Fruit fly (Drosophila melanogaster): ENCODE data around the gene CG9747.

DNA sequence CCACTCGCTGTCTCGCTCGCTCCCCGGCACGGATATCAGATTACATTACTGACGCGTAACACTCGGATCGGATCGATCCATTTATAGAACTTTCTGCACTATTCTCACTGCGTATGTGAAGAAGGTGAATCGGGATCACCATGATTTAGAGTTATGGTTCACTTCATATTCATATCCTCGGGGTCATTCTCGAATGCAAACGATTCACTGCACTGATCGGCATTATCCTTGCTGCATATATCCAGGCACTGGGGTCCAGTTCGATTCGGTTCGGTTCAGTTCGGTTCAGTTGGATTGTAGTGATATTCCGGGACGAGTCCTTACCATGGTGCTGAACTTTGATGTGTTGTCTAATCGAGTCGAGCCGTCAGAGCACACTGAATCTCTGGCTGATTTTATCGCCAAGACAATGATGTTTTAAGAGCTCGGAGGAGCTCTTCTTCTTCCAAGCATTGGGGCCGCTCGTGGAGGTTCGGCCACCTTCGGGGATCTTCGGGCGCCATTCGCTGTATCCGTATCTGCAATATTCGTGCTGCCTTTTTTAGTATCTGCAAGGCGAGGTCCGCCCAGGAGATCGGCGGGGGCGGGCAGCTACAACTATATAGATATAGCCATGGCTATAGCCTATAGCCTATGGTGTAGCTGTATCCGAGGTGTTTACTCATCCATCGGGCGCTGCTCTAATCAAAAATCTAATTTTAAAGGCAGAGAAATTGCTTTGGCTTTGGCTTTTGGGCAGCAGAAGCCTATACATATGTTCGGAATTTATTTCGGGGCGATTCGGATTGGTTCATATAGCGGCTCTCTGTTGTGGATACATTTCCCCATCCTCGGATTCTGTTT lies 16.7 kb downstream of the CG9747 start, which contains the start of gene Mlc2:
- no peak for TF ChIP-seq Ets96B (tag; optimal IDR thresholded peaks at IDR 0.05)
- TF ChIP-seq CG8119 (GFP tag; IDR thresholded peaks at IDR 0.05) = no peak
- no peak for TF ChIP-seq Hr39 (GFP tag; optimal IDR thresholded peaks at IDR 0.05)
- no peak for TF ChIP-seq CG15336 (GFP tag; IDR thresholded peaks at IDR 0.05)
- TF ChIP-seq fd59A (GFP tag; optimal IDR thresholded peaks at IDR 0.05) = no peak
- TF ChIP-seq CG9139 (GFP tag; optimal IDR thresholded peaks at IDR 0.05) = no peak
- TF ChIP-seq svp (GFP tag) = no peak
- TF ChIP-seq Eip78C (GFP tag) = no peak
- no peak for TF ChIP-seq Sox15 (GFP tag; optimal IDR thresholded peaks at IDR 0.05)
- TF ChIP-seq CG3919 (GFP tag; optimal IDR thresholded peaks at IDR 0.05) = no peak
- TF ChIP-seq Eip93F (GFP tag; optimal IDR thresholded peaks at IDR 0.05) = no peak
- TF ChIP-seq Sox102F (GFP tag; optimal IDR thresholded peaks at IDR 0.05) = no peak
- no peak for TF ChIP-seq topi (GFP tag; optimal IDR thresholded peaks at IDR 0.05)
- TF ChIP-seq lz (GFP tag; optimal IDR thresholded peaks at IDR 0.05) = no peak
